Fruit fly (Drosophila melanogaster) whole organism, embryonic: Measurements from ENCODE around the gene CG44000.

Source experiments
- Atf3 ChIP-seq: fragments of 200-800 bp; sonication (Bioruptor generic); optimal IDR thresholded peaks from 3 replicates; lab custom pipeline; 2016; ENCODE audit warnings: missing biosample characterization, missing genetic modification characterization
- BEAF-32 ChIP-seq: fragments of 200-800 bp; sonication (Bioruptor generic); optimal IDR thresholded peaks from 3 replicates; lab custom pipeline; 2017; ENCODE audit warnings: missing biosample characterization, missing genetic modification characterization, mild to moderate bottlenecking, moderate library complexity, missing genetic modification reagents
- CG11456 ChIP-seq: fragments of 200-800 bp; sonication (Bioruptor generic); IDR thresholded peaks from 3 replicates; pipeline ENCODE4 v1.3.6; 2022; ENCODE audit warnings: missing biosample characterization, missing genetic modification characterization
- CG12104 ChIP-seq: fragments of 200-800 bp; sonication (Bioruptor generic); optimal IDR thresholded peaks from 3 replicates; lab custom pipeline; 2016; ENCODE audit warnings: missing biosample characterization, missing genetic modification characterization
- CG12155 ChIP-seq: fragments of 200-800 bp; sonication (Bioruptor generic); optimal IDR thresholded peaks from 3 replicates; lab custom pipeline; 2016; ENCODE audit warnings: missing biosample characterization, missing genetic modification characterization
- CG12769 ChIP-seq: fragments of 200-800 bp; sonication (Bioruptor generic); optimal IDR thresholded peaks from 2 replicates; lab custom pipeline; 2019; ENCODE audit warnings: missing biosample characterization, mild to moderate bottlenecking, missing genetic modification characterization, moderate library complexity
- CG13287 ChIP-seq: fragments of 200-800 bp; sonication (Bioruptor generic); IDR thresholded peaks from 2 replicates; pipeline ENCODE4 v1.3.6; 2022; ENCODE audit warnings: missing biosample characterization, missing genetic modification characterization; ENCODE audit not compliant: partially characterized antibody
- CG14710 ChIP-seq: fragments of 200-800 bp; sonication (Bioruptor generic); optimal IDR thresholded peaks from 3 replicates; lab custom pipeline; 2019; ENCODE audit warnings: missing biosample characterization, mild to moderate bottlenecking, missing genetic modification characterization, moderate library complexity
- CG15514 ChIP-seq: fragments of 200-800 bp; sonication (Bioruptor generic); optimal IDR thresholded peaks from 3 replicates; lab custom pipeline; 2017; ENCODE audit warnings: missing biosample characterization, missing genetic modification characterization, mild to moderate bottlenecking, moderate library complexity, missing genetic modification reagents
- CG2116 ChIP-seq: fragments of 200-800 bp; sonication (Bioruptor generic); optimal IDR thresholded peaks from 3 replicates; lab custom pipeline; 2018; ENCODE audit warnings: missing biosample characterization, mild to moderate bottlenecking, missing genetic modification characterization
- CG2129 ChIP-seq: fragments of 200-800 bp; sonication (Bioruptor generic); IDR thresholded peaks from 2 replicates; pipeline ENCODE4 v1.3.6; 2022; ENCODE audit warnings: missing biosample characterization, missing genetic modification characterization; ENCODE audit not compliant: partially characterized antibody
- CG34224 ChIP-seq: fragments of 200-800 bp; sonication (Bioruptor generic); IDR thresholded peaks from 3 replicates; pipeline ENCODE4 v1.3.6; 2022; ENCODE audit warnings: missing biosample characterization, missing genetic modification characterization; ENCODE audit not compliant: partially characterized antibody
- CG3847 ChIP-seq: fragments of 200-800 bp; sonication (Bioruptor generic); IDR thresholded peaks from 2 replicates; pipeline ENCODE4 v1.3.6; 2022; ENCODE audit warnings: missing biosample characterization, missing genetic modification characterization
- CG4820 ChIP-seq: fragments of 200-800 bp; sonication (Bioruptor generic); optimal IDR thresholded peaks from 3 replicates; lab custom pipeline; 2016; ENCODE audit warnings: missing biosample characterization, missing genetic modification characterization
- CG6272 ChIP-seq: fragments of 200-800 bp; sonication (Bioruptor generic); IDR thresholded peaks from 2 replicates; pipeline ENCODE4 v1.3.6; 2022; ENCODE audit warnings: missing biosample characterization, missing genetic modification characterization
- CG7987 ChIP-seq: fragments of 200-800 bp; sonication (Bioruptor generic); optimal IDR thresholded peaks from 2 replicates; lab custom pipeline; 2018; ENCODE audit warnings: missing biosample characterization, mild to moderate bottlenecking, missing genetic modification characterization, moderate library complexity
- CG8924 ChIP-seq: fragments of 200-800 bp; optimal IDR thresholded peaks from 3 replicates; lab custom pipeline; 2019; ENCODE audit warnings: missing biosample characterization, mild to moderate bottlenecking, missing genetic modification characterization, moderate library complexity
- E2f1 ChIP-seq: fragments of 200-800 bp; sonication (Bioruptor generic); IDR thresholded peaks from 2 replicates; pipeline ENCODE4 v1.3.6; 2022; ENCODE audit warnings: missing biosample characterization, missing genetic modification characterization
- Med ChIP-seq: fragments of 200-800 bp; sonication (Bioruptor generic); peaks from one replicate; lab custom pipeline; 2016; ENCODE audit warnings: missing biosample characterization, missing genetic modification characterization, mild to moderate bottlenecking, inconsistent platforms, moderate library complexity
- Myb ChIP-seq: fragments of 200-800 bp; sonication (Bioruptor generic); optimal IDR thresholded peaks from 2 replicates; lab custom pipeline; 2016; ENCODE audit warnings: missing biosample characterization, missing genetic modification characterization
- Nf-YC ChIP-seq: fragments of 200-800 bp; optimal IDR thresholded peaks from 3 replicates; lab custom pipeline; 2019; ENCODE audit warnings: missing biosample characterization, mild to moderate bottlenecking, missing genetic modification characterization, moderate library complexity
- abd-A ChIP-seq: fragments of 200-800 bp; sonication (Bioruptor generic); optimal IDR thresholded peaks from 3 replicates; lab custom pipeline; 2019; ENCODE audit warnings: missing biosample characterization, mild to moderate bottlenecking, missing genetic modification characterization, moderate library complexity
- chinmo ChIP-seq: fragments of 200-800 bp; sonication (Bioruptor generic); IDR thresholded peaks from 4 replicates; pipeline ENCODE4 v1.3.6; 2022; ENCODE audit warnings: missing biosample characterization, missing genetic modification characterization; ENCODE audit not compliant: partially characterized antibody
- chm ChIP-seq: fragments of 200-800 bp; sonication (Bioruptor generic); IDR thresholded peaks from 2 replicates; pipeline ENCODE4 v1.3.6; 2022; ENCODE audit warnings: missing biosample characterization, missing genetic modification characterization
- chn ChIP-seq: fragments of 200-800 bp; sonication (Bioruptor generic); optimal IDR thresholded peaks from 2 replicates; lab custom pipeline; 2016; ENCODE audit warnings: missing biosample characterization, missing genetic modification characterization
- danr ChIP-seq: fragments of 200-800 bp; sonication (Bioruptor generic); IDR thresholded peaks from 2 replicates; pipeline ENCODE4 v1.3.6; 2022; ENCODE audit warnings: missing biosample characterization, missing genetic modification characterization
- dm ChIP-seq: fragments of 200-800 bp; sonication (Bioruptor generic); optimal IDR thresholded peaks from 3 replicates; lab custom pipeline; 2016; ENCODE audit warnings: missing biosample characterization, missing genetic modification characterization
- esg ChIP-seq: fragments of 200-800 bp; sonication (Bioruptor generic); conservative IDR thresholded peaks from 2 replicates; pipeline ENCODE4 v1.3.6; 2022; ENCODE audit warnings: missing biosample characterization, missing genetic modification characterization
- gfzf ChIP-seq: fragments of 200-800 bp; sonication (Bioruptor generic); optimal IDR thresholded peaks from 2 replicates; lab custom pipeline; 2016; ENCODE audit warnings: missing biosample characterization, mild to moderate bottlenecking, missing genetic modification characterization, moderate library complexity
- h ChIP-seq: fragments of >200 bp; optimal IDR thresholded peaks from 2 replicates; lab custom pipeline; 2017
- kay ChIP-seq: fragments of 200-800 bp; sonication (Bioruptor generic); optimal IDR thresholded peaks from 2 replicates; lab custom pipeline; 2016; ENCODE audit warnings: missing biosample characterization, missing genetic modification characterization
- knrl ChIP-seq: fragments of 200-800 bp; sonication (Bioruptor generic); IDR thresholded peaks from 3 replicates; pipeline ENCODE4 v1.3.6; 2022; ENCODE audit warnings: missing biosample characterization, missing genetic modification characterization; ENCODE audit not compliant: partially characterized antibody
- lab ChIP-seq: fragments of 200-800 bp; sonication (Bioruptor generic); optimal IDR thresholded peaks from 3 replicates; lab custom pipeline; 2017; ENCODE audit warnings: missing biosample characterization, missing genetic modification characterization, mild to moderate bottlenecking, moderate library complexity, missing genetic modification reagents
- nerfin-1 ChIP-seq: fragments of 200-800 bp; sonication (Bioruptor generic); optimal IDR thresholded peaks from 3 replicates; lab custom pipeline; 2019; ENCODE audit warnings: missing biosample characterization, mild to moderate bottlenecking, missing genetic modification characterization, moderate library complexity
- pan ChIP-seq, 4 experiments: fragments of >200 bp in 3 of 4; fragments of 200-800 bp in 1 of 4; sonication (Bioruptor generic) in 1 of 4; optimal IDR thresholded peaks in 3 of 4; IDR thresholded peaks in 1 of 4; 2 replicates each; pipeline versions ENCODE4 v1.3.6 to Lab custom; 2017 to 2022; ENCODE audit warnings: missing biosample characterization in 2 of 4, missing genetic modification characterization in 2 of 4, mixed read lengths in 1 of 4
- pita ChIP-seq: fragments of 200-800 bp; sonication (Bioruptor generic); optimal IDR thresholded peaks from 2 replicates; lab custom pipeline; 2017; ENCODE audit warnings: missing biosample characterization, mild to moderate bottlenecking, missing genetic modification characterization
- pnt ChIP-seq: fragments of 200-800 bp; sonication (Bioruptor generic); optimal IDR thresholded peaks from 3 replicates; lab custom pipeline; 2016; ENCODE audit warnings: missing biosample characterization, missing genetic modification characterization
- pros ChIP-seq: fragments of 200-800 bp; sonication (Bioruptor generic); optimal IDR thresholded peaks from 3 replicates; lab custom pipeline; 2019; ENCODE audit warnings: missing biosample characterization, mild to moderate bottlenecking, missing genetic modification characterization, moderate library complexity
- sens ChIP-seq: fragments of 200-800 bp; sonication (Bioruptor generic); peaks from one replicate; lab custom pipeline; 2016; ENCODE audit warnings: missing biosample characterization, missing genetic modification characterization
- sens-2 ChIP-seq: fragments of 200-800 bp; sonication (Bioruptor generic); IDR thresholded peaks from 2 replicates; pipeline ENCODE4 v1.3.6; 2022; ENCODE audit warnings: missing biosample characterization, missing genetic modification characterization
- slp2 ChIP-seq: fragments of 200-800 bp; sonication (Bioruptor generic); optimal IDR thresholded peaks from 2 replicates; lab custom pipeline; 2016; ENCODE audit warnings: missing biosample characterization, missing genetic modification characterization
- sna ChIP-seq: fragments of 200-800 bp; sonication (Bioruptor generic); IDR thresholded peaks from 2 replicates; pipeline ENCODE4 v1.3.6; 2022; ENCODE audit warnings: missing biosample characterization, missing genetic modification characterization; ENCODE audit not compliant: partially characterized antibody
- stwl ChIP-seq: fragments of 200-800 bp; sonication (Bioruptor generic); optimal IDR thresholded peaks from 3 replicates; lab custom pipeline; 2018; ENCODE audit warnings: missing biosample characterization, mild to moderate bottlenecking, missing genetic modification characterization, moderate library complexity
- sug ChIP-seq: fragments of 200-800 bp; optimal IDR thresholded peaks from 2 replicates; lab custom pipeline; 2019; ENCODE audit warnings: missing biosample characterization, mild to moderate bottlenecking, missing genetic modification characterization, moderate library complexity
- tna ChIP-seq: fragments of 200-800 bp; sonication (Bioruptor generic); IDR thresholded peaks from 2 replicates; pipeline ENCODE4 v1.3.6; 2022; ENCODE audit warnings: missing biosample characterization, missing genetic modification characterization; ENCODE audit not compliant: partially characterized antibody
- trem ChIP-seq: fragments of 200-800 bp; optimal IDR thresholded peaks from 3 replicates; lab custom pipeline; 2019; ENCODE audit warnings: missing biosample characterization, mild to moderate bottlenecking, missing genetic modification characterization, moderate library complexity
- trh ChIP-seq: fragments of 200-800 bp; sonication (Bioruptor generic); optimal IDR thresholded peaks from 2 replicates; lab custom pipeline; 2016; ENCODE audit warnings: missing biosample characterization, missing genetic modification characterization
- tup ChIP-seq: fragments of 200-800 bp; sonication (Bioruptor generic); optimal IDR thresholded peaks from 2 replicates; lab custom pipeline; 2016; ENCODE audit warnings: missing biosample characterization, mild to moderate bottlenecking, missing genetic modification characterization, moderate library complexity
- vvl ChIP-seq: fragments of 200-800 bp; sonication (Bioruptor generic); IDR thresholded peaks from 2 replicates; pipeline ENCODE4 v1.3.6; 2022; ENCODE audit warnings: missing biosample characterization, missing genetic modification characterization

Gene CG44000

dm6 chr2L:5095350-5095962 is 52.4 kb downstream of the CG44000 start (continued):
- TF ChIP-seq CG34224 (GFP tag; lab: Robert Waterston, UW) (no peak), kay (GFP tag; lab: Kevin White, UChicago) (no peak), h (lab: Kevin White, UChicago) (no peak), CG8924 (tag; lab: Kevin White, UChicago) (peak; percentile 2), nerfin-1 (tag; lab: Kevin White, UChicago) (no peak), CG12769 (tag; lab: Kevin White, UChicago) (peak; percentile 83), esg (no peak), CG12155 (GFP tag; lab: Kevin White, UChicago) (no peak), trem (tag; lab: Kevin White, UChicago) (no peak), dm (GFP tag; lab: Kevin White, UChicago) (no peak), BEAF-32 (GFP tag; lab: Kevin White, UChicago) (no peak), chn (GFP tag; lab: Kevin White, UChicago) (no peak), CG4820 (GFP tag; lab: Kevin White, UChicago) (no peak), sna (GFP tag; lab: Robert Waterston, UW) (no peak), Med (no peak), sens-2 (no peak), Myb (no peak), gfzf (GFP tag; lab: Kevin White, UChicago) (no peak), CG12104 (no peak), Nf-YC (tag; lab: Kevin White, UChicago) (peak; percentile 8)

DNA sequence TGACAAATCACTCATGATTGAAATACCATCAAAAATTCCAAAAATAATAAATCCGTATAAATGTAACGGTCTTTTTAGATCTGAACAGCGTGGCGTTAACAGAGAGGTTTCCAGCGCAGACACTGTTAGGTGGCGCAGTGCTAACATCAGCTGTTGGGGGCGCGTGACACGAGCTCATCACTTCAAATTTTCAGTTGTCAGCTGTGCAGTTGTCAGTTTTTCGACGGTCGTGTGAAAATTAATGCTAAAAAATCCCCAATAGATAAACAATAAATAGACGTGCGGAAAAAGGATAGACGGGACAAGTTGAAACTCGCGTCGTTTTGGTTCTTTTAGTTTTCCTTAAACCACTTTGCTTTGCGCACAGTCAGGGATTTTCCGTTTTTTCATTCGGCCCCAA is 53.2 kb downstream of the CG44000 start, which contains the start of gene CG4230:
TSS of gene CG4230 (plus strand) at position 6 of the 400 bp plus-strand sequence.
- TF ChIP-seq trh (no peak), vvl (GFP tag; lab: Robert Waterston, UW) (no peak), chinmo (GFP tag; lab: Robert Waterston, UW) (0 out of 4 replicates have a peak, but pooled peaks have one; percentile 14), abd-A (no peak), lab (GFP tag; lab: Kevin White, UChicago) (peak; percentile 24), pros (GFP tag; lab: Kevin White, UChicago) (no peak), tup (no peak), danr (GFP tag; lab: Robert Waterston, UW) (no peak), chm (GFP tag; lab: Robert Waterston, UW) (peak; percentile 55; the same call in 1 of the 2 replicates), CG11456 (GFP tag; lab: Robert Waterston, UW) (no peak), CG34224 (GFP tag; lab: Robert Waterston, UW) (peak; percentile 78), CG2129 (peak; percentile 70), CG15514 (peak; percentile 47), sug (tag; lab: Kevin White, UChicago) (no peak), pita (GFP tag; lab: Kevin White, UChicago) (no peak), pnt (no peak), stwl (peak; percentile 30), CG2116 (GFP tag; lab: Kevin White, UChicago) (peak; percentile 43), CG6272 (GFP tag; lab: Robert Waterston, UW) (no peak), pan (optimal IDR thresholded peaks at IDR 0.05; lab: Kevin White, UChicago) (no peak), pan (GFP tag; optimal IDR thresholded peaks at IDR 0.05 in 1 of 2, IDR thresholded peaks at IDR 0.05 in 1 of 2) (no peak), CG7987 (GFP tag; lab: Kevin White, UChicago) (peak; percentile 17), Atf3 (GFP tag; lab: Kevin White, UChicago) (no peak), knrl (GFP tag; lab: Robert Waterston, UW) (peak; percentile 76), slp2 (no peak), E2f1 (GFP tag; lab: Robert Waterston, UW) (no peak), CG13287 (peak; percentile 92), CG3847 (no peak), sens (peak; percentile 64), CG14710 (peak; percentile 12), tna (GFP tag; lab: Robert Waterston, UW) (peak; percentile 62)
